Worm (Caenorhabditis elegans) whole organism, midembryonic: Measurements from ENCODE around the gene Y75B12A.2.

Experiments
- T22C8.4 ChIP-seq: fragments of 200-800 bp; sonication (Bioruptor generic); IDR thresholded peaks from 2 replicates; pipeline ENCODE4 v1.3.6; 2022; ENCODE audit warnings: missing genetic modification characterization, missing compliant biosample characterization
- flt-1 ChIP-seq: fragments of 200-800 bp; sonication (Bioruptor generic); IDR thresholded peaks from 2 replicates; pipeline ENCODE4 v1.3.6; 2022; ENCODE audit warnings: missing genetic modification characterization, missing compliant biosample characterization
- med-1 ChIP-seq: sonication (generic microtip); optimal IDR thresholded peaks from 2 replicates; lab custom pipeline; 2017; ENCODE audit warnings: missing genetic modification characterization, mild to moderate bottlenecking, missing compliant biosample characterization, antibody characterized with exemption, missing genetic modification reagents; ENCODE audit not compliant: insufficient read depth
- ztf-23 ChIP-seq: fragments of 200-800 bp; sonication (Bioruptor generic); IDR thresholded peaks from 2 replicates; pipeline ENCODE4 v1.3.6; 2022; ENCODE audit warnings: missing genetic modification reagents, missing genetic modification characterization, missing compliant biosample characterization
- ztf-29 ChIP-seq: fragments of 200-800 bp; sonication (Bioruptor generic); IDR thresholded peaks from 2 replicates; pipeline ENCODE4 v1.3.6; 2022; ENCODE audit warnings: missing genetic modification reagents, missing genetic modification characterization, missing compliant biosample characterization

- TF ChIP-seq ztf-23 (GFP tag; lab: Robert Waterston, UW) (peak; percentile 53; the same call in 1 of the 2 replicates), med-1 (GFP tag; lab: Kevin White, UChicago) (no peak), T22C8.4 (GFP tag; lab: Robert Waterston, UW) (no peak), ztf-29 (GFP tag; lab: Robert Waterston, UW) (no peak), flt-1 (GFP tag; lab: Robert Waterston, UW) (0 out of 2 replicates have a peak, but pooled peaks have one; percentile 37)
These were observed 36.6 kb upstream of the Y75B12A.2 start for ce11 chrV:15072738-15073137.
